Fruit fly (Drosophila melanogaster) Kc167 (cell line): ENCODE measurements around the gene Hex-t2.

Experiments
- h ChIP-seq: fragments of >200 bp; optimal IDR thresholded peaks from 3 replicates; lab custom pipeline; 2018; ENCODE audit warnings: missing external identifiers
- insv ChIP-seq: fragments of >200 bp; optimal IDR thresholded peaks from 3 replicates; lab custom pipeline; 2018; ENCODE audit warnings: missing external identifiers
- psq ChIP-seq: fragments of >200 bp; optimal IDR thresholded peaks from 2 replicates; lab custom pipeline; 2017; ENCODE audit warnings: missing external identifiers
- ttk ChIP-seq: sonication (Bioruptor generic); optimal IDR thresholded peaks from 2 replicates; lab custom pipeline; 2017; ENCODE audit warnings: missing external identifiers

- TF ChIP-seq ttk (no peak), psq (lab: Kevin White, UChicago) (no peak), h (lab: Kevin White, UChicago) (no peak), insv (lab: Kevin White, UChicago) (no peak)
Measured at dm6 chr3R:26483657-26484056, 33.2 kb downstream of the Hex-t2 start.
